Worm (Caenorhabditis elegans): ENCODE results near the gene srh-115.

- TF ChIP-seq snpc-4 (tag; optimal IDR thresholded peaks at IDR 0.05) (no peak), unc-62 (GFP tag; optimal IDR thresholded peaks at IDR 0.05) (no peak), mml-1 (tag; optimal IDR thresholded peaks at IDR 0.05) (no peak), tbx-2 (tag; optimal IDR thresholded peaks at IDR 0.05) (no peak), ztf-11 (tag; optimal IDR thresholded peaks at IDR 0.05) (no peak), ama-1 (optimal IDR thresholded peaks at IDR 0.05) (no peak), unc-39 (tag; optimal IDR thresholded peaks at IDR 0.05) (no peak), zag-1 (tag; optimal IDR thresholded peaks at IDR 0.05) (no peak), nhr-25 (tag; optimal IDR thresholded peaks at IDR 0.05) (no peak), lin-39 (tag; optimal IDR thresholded peaks at IDR 0.05) (no peak), nhr-77 (tag; optimal IDR thresholded peaks at IDR 0.05) (no peak), nhr-28 (tag; optimal IDR thresholded peaks at IDR 0.05) (no peak), elt-1 (tag; optimal IDR thresholded peaks at IDR 0.05) (no peak)
Observed at ce11 chrV:17245406-17245805, 10.1 kb upstream of the srh-115 start, which contains the start of gene clec-242.

Data from whole organism, L3 larva.